Worm (Caenorhabditis elegans): Measurements from ENCODE around the gene catp-3.

- TF ChIP-seq madf-6 (GFP tag; IDR thresholded peaks at IDR 0.05) (no peak), aptf-2 (GFP tag; conservative IDR thresholded peaks at IDR 0.05) (no peak), lin-54 (GFP tag; optimal IDR thresholded peaks at IDR 0.05) (no peak), nhr-90 (tag; optimal IDR thresholded peaks at IDR 0.05) (no peak), hlh-12 (tag; optimal IDR thresholded peaks at IDR 0.05) (no peak), unc-62 (GFP tag; optimal IDR thresholded peaks at IDR 0.05) (no peak), ceh-79 (tag; optimal IDR thresholded peaks at IDR 0.05) (no peak)
Measured at ce11 chrV:8027429-8028142, 48.2 kb upstream of the catp-3 start.
